Fruit fly (Drosophila melanogaster): ENCODE results near the gene Rubicon.

DNA sequence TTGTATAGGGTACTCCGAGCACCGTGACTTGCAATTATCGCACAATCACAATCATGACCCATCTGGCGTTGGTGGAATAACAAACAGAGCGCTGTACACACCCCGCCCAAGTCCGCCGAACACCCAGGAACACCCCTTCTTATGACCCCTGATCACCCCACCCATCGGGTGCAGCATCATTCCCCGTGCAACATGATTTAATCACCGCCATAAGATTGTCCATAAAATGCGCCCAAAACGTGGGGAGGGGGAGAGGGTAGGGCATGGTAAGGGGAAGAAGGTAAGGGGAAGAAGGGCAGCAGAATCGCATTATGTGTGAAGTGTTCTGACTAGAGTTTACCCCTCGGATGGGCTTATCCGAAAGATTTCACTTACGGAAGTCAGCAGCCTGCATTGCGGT, 16.5 kb upstream of the Rubicon start:
- no peak for TF ChIP-seq Dll (optimal IDR thresholded peaks at IDR 0.05)
- no peak for TF ChIP-seq CG8478 (optimal IDR thresholded peaks at IDR 0.05)
- no peak for TF ChIP-seq psq (optimal IDR thresholded peaks at IDR 0.05)
- TF ChIP-seq pan (optimal IDR thresholded peaks at IDR 0.05): no peak
- TF ChIP-seq usp (GFP tag; optimal IDR thresholded peaks at IDR 0.05): no peak
- TF ChIP-seq EcR (GFP tag; optimal IDR thresholded peaks at IDR 0.05): no peak

All from whole organism.